Fruit fly (Drosophila melanogaster): ENCODE results near the gene Sytalpha.

Sytalpha gene

DNA sequence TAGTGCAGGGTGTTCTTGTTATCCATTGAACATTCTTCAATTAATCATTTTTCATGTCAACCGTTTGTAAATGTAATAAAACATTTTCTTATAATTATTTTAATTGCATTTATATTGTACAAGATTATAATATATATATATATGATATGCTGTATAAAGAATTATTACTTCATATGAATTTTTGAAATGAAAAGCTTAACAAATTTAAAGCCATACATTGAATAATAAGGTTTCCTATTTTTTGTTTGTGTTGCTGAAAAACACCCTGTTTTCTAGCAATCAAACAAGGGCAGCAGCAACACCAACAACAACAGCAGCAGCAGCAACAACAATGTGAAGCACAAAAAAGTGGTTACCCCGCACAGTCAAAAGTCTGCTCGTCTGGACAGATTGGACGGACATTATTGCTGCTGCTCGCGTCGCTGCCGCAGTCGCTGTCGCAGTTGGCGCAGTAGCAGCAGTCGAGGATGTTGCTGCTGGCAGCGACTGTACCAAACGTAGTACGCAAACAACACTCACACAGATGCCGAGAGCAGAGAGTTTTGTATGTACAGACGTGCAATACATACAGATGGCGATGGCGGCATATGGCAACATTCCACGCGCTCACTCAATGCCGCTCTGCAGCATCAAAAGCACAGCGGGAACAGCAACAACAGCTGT is 33.8 kb upstream of the Sytalpha start (continued):
- 0 out of 2 replicates have a peak, but pooled peaks have one; percentile 10 for TF ChIP-seq CG32772 (GFP tag; IDR thresholded peaks at IDR 0.05)
- TF ChIP-seq zfh1 (GFP tag; IDR thresholded peaks at IDR 0.05), result no peak
- TF ChIP-seq Med (GFP tag), result peak; percentile 33
- TF ChIP-seq Elba2 (GFP tag; optimal IDR thresholded peaks at IDR 0.05), result no peak
- TF ChIP-seq CG9727 (GFP tag; optimal IDR thresholded peaks at IDR 0.05), result peak; percentile 43
- TF ChIP-seq oc (tag; optimal IDR thresholded peaks at IDR 0.05), result peak; percentile 37
- no peak for TF ChIP-seq ro (GFP tag; IDR thresholded peaks at IDR 0.05)
- TF ChIP-seq kah (GFP tag; optimal IDR thresholded peaks at IDR 0.05), result no peak
- TF ChIP-seq trem (tag; optimal IDR thresholded peaks at IDR 0.05), result no peak
- no peak for TF ChIP-seq CG11247 (GFP tag; IDR thresholded peaks at IDR 0.05)
- TF ChIP-seq peb (GFP tag; IDR thresholded peaks at IDR 0.05), result no peak
- TF ChIP-seq prd (optimal IDR thresholded peaks at IDR 0.05), result no peak
- no peak for TF ChIP-seq prd (GFP tag; IDR thresholded peaks at IDR 0.05)
- TF ChIP-seq lilli (GFP tag; optimal IDR thresholded peaks at IDR 0.05), result no peak
- TF ChIP-seq CG8478 (optimal IDR thresholded peaks at IDR 0.05), result no peak
- no peak for TF ChIP-seq CG14860 (GFP tag; IDR thresholded peaks at IDR 0.05; ENCODE audit: partially characterized antibody)
- TF ChIP-seq cg (GFP tag; optimal IDR thresholded peaks at IDR 0.05), result peak; percentile 57
- no peak for TF ChIP-seq tna (GFP tag; IDR thresholded peaks at IDR 0.05; ENCODE audit: partially characterized antibody)
- no peak for TF ChIP-seq CG1233 (GFP tag; optimal IDR thresholded peaks at IDR 0.05)
- no peak for TF ChIP-seq en (GFP tag; optimal IDR thresholded peaks at IDR 0.05)
- TF ChIP-seq insv (GFP tag; optimal IDR thresholded peaks at IDR 0.05), result no peak
- TF ChIP-seq CG13287 (GFP tag; IDR thresholded peaks at IDR 0.05; ENCODE audit: partially characterized antibody), result no peak
- TF ChIP-seq CG15514 (GFP tag; optimal IDR thresholded peaks at IDR 0.05), result no peak
- peak; percentile 26 for TF ChIP-seq sug (tag; optimal IDR thresholded peaks at IDR 0.05)
- no peak for TF ChIP-seq wdn (GFP tag; IDR thresholded peaks at IDR 0.05)
- TF ChIP-seq onecut (GFP tag; IDR thresholded peaks at IDR 0.05), result no peak
- peak; percentile 46 for TF ChIP-seq Hand (GFP tag; optimal IDR thresholded peaks at IDR 0.05)
- TF ChIP-seq Nf-YA (GFP tag; IDR thresholded peaks at IDR 0.05), result no peak
- no peak for TF ChIP-seq Dll (GFP tag; IDR thresholded peaks at IDR 0.05; ENCODE audit: partially characterized antibody)
- TF ChIP-seq CG10543 (GFP tag; optimal IDR thresholded peaks at IDR 0.05), result peak; percentile 6
- TF ChIP-seq D19A (tag; optimal IDR thresholded peaks at IDR 0.05), result peak; percentile 36
- TF ChIP-seq CG8089 (GFP tag; optimal IDR thresholded peaks at IDR 0.05), result no peak
- TF ChIP-seq CG9817 (tag; optimal IDR thresholded peaks at IDR 0.05), result peak; percentile 29
- no peak for TF ChIP-seq CG6654 (GFP tag; optimal IDR thresholded peaks at IDR 0.05)
- TF ChIP-seq gfzf (GFP tag; optimal IDR thresholded peaks at IDR 0.05), result no peak
- TF ChIP-seq Dip3 (GFP tag; optimal IDR thresholded peaks at IDR 0.05), result no peak
- TF ChIP-seq Usf (GFP tag; optimal IDR thresholded peaks at IDR 0.05), result no peak
- TF ChIP-seq pros (GFP tag; optimal IDR thresholded peaks at IDR 0.05), result no peak
- no peak for TF ChIP-seq CG6272 (GFP tag; IDR thresholded peaks at IDR 0.05)
- no peak for TF ChIP-seq CG7786 (GFP tag; optimal IDR thresholded peaks at IDR 0.05)
- TF ChIP-seq CG14710 (tag; optimal IDR thresholded peaks at IDR 0.05), result no peak
- TF ChIP-seq CG7745 (tag; optimal IDR thresholded peaks at IDR 0.05), result no peak
- TF ChIP-seq CG13624 (GFP tag; optimal IDR thresholded peaks at IDR 0.05), result no peak
- peak; percentile 73 for TF ChIP-seq grau (tag; optimal IDR thresholded peaks at IDR 0.05)
- no peak for TF ChIP-seq CG3995 (GFP tag; optimal IDR thresholded peaks at IDR 0.05)
- TF ChIP-seq nerfin-2 (GFP tag; IDR thresholded peaks at IDR 0.05; ENCODE audit: partially characterized antibody), result no peak
- TF ChIP-seq Vsx1 (GFP tag; optimal IDR thresholded peaks at IDR 0.05), result no peak
- TF ChIP-seq Taf1 (GFP tag; IDR thresholded peaks at IDR 0.05), result no peak
- TF ChIP-seq CG15011 (GFP tag; optimal IDR thresholded peaks at IDR 0.05), result no peak
- peak; percentile 17 for TF ChIP-seq scrt (GFP tag; optimal IDR thresholded peaks at IDR 0.05)
- no peak for TF ChIP-seq CG1529 (GFP tag; optimal IDR thresholded peaks at IDR 0.05)

Data from whole organism, embryonic.